Fruit fly (Drosophila melanogaster) whole organism, wandering third instar larva: ENCODE results near the gene pinta.

Experiments used
- CG9705 ChIP-seq: fragments of 200-800 bp; sonication (Bioruptor generic); optimal IDR thresholded peaks from 2 replicates; lab custom pipeline; 2018; ENCODE audit warnings: missing biosample characterization, mild to moderate bottlenecking, missing genetic modification characterization
- CrebA ChIP-seq: fragments of 200-800 bp; sonication (Bioruptor generic); optimal IDR thresholded peaks from 2 replicates; lab custom pipeline; 2016; ENCODE audit warnings: missing biosample characterization, mild to moderate bottlenecking, missing genetic modification characterization, borderline replicate concordance
- Dfd ChIP-seq: fragments of >200 bp; optimal IDR thresholded peaks from 2 replicates; lab custom pipeline; 2017; ENCODE audit warnings: missing biosample characterization, missing genetic modification characterization
- Dif ChIP-seq: fragments of 200-275, 200-300 bp; sonication (Bioruptor generic); optimal IDR thresholded peaks from 2 replicates; lab custom pipeline; 2018; ENCODE audit warnings: missing biosample characterization, missing genetic modification characterization; ENCODE audit not compliant: partially characterized antibody
- GATAd ChIP-seq: sonication (Bioruptor generic); optimal IDR thresholded peaks from 2 replicates; lab custom pipeline; 2016; ENCODE audit warnings: missing biosample characterization, missing genetic modification characterization
- Hnf4 ChIP-seq: fragments of 200-800 bp; sonication (Bioruptor generic); optimal IDR thresholded peaks from 2 replicates; lab custom pipeline; 2016; ENCODE audit warnings: missing biosample characterization, mild to moderate bottlenecking, missing genetic modification characterization
- Hr78 ChIP-seq: fragments of >200 bp; optimal IDR thresholded peaks from 2 replicates; lab custom pipeline; 2017; ENCODE audit warnings: missing biosample characterization, missing genetic modification characterization
- Hr83 ChIP-seq: fragments of 200-300 bp; sonication (Bioruptor generic); optimal IDR thresholded peaks from 2 replicates; lab custom pipeline; 2016; ENCODE audit warnings: missing biosample characterization, mild to moderate bottlenecking, missing genetic modification characterization, moderate library complexity; ENCODE audit not compliant: poor library complexity, severe bottlenecking
- Mio ChIP-seq: sonication (Bioruptor generic); optimal IDR thresholded peaks from 2 replicates; lab custom pipeline; 2016; ENCODE audit warnings: missing biosample characterization, missing genetic modification characterization
- Myc ChIP-seq: fragments of >200 bp; optimal IDR thresholded peaks from 2 replicates; lab custom pipeline; 2017
- N ChIP-seq: fragments of >200 bp; optimal IDR thresholded peaks from 2 replicates; lab custom pipeline; 2018; ENCODE audit warnings: missing biosample characterization, missing external identifiers, missing genetic modification characterization
- Rel ChIP-seq, 2 experiments: fragments of 200-800 bp; sonication (Bioruptor generic) in 1 of 2; optimal IDR thresholded peaks; 2 replicates in 1 of 2; 3 replicates in 1 of 2; lab custom pipeline; 2016 to 2019; ENCODE audit warnings: mild to moderate bottlenecking in 2 of 2, missing biosample characterization in 2 of 2, missing genetic modification characterization in 2 of 2, moderate library complexity in 1 of 2
- Sp1 ChIP-seq: fragments of 200-800 bp; sonication (Bioruptor generic); optimal IDR thresholded peaks from 3 replicates; lab custom pipeline; 2019; ENCODE audit warnings: missing biosample characterization, mild to moderate bottlenecking, missing genetic modification characterization, moderate library complexity
- Vsx2 ChIP-seq: fragments of 200-300, 225-300 bp; sonication (Bioruptor generic); optimal IDR thresholded peaks from 2 replicates; lab custom pipeline; 2018; ENCODE audit warnings: missing biosample characterization, missing genetic modification characterization; ENCODE audit not compliant: partially characterized antibody
- br ChIP-seq: fragments of 200-800 bp; sonication (Bioruptor generic); optimal IDR thresholded peaks from 2 replicates; lab custom pipeline; 2016; ENCODE audit warnings: missing biosample characterization, missing genetic modification characterization
- brk ChIP-seq: fragments of 200-800 bp; sonication (Bioruptor generic); optimal IDR thresholded peaks from 2 replicates; lab custom pipeline; 2016; ENCODE audit warnings: missing biosample characterization, mild to moderate bottlenecking, missing genetic modification characterization
- dl ChIP-seq, 2 experiments: fragments of 175-275, 200-275 bp in 1 of 2; fragments of 200-275 bp in 1 of 2; sonication (Bioruptor generic); optimal IDR thresholded peaks; lab custom pipeline; 2018; ENCODE audit warnings: mild to moderate bottlenecking in 2 of 2, missing biosample characterization in 2 of 2, missing genetic modification characterization in 2 of 2, moderate library complexity in 2 of 2; ENCODE audit not compliant: partially characterized antibody in 2 of 2, insufficient read depth in 1 of 2
- dmrt93B ChIP-seq: fragments of 200-800 bp; sonication (Bioruptor generic); optimal IDR thresholded peaks from 2 replicates; lab custom pipeline; 2018; ENCODE audit warnings: missing biosample characterization, mild to moderate bottlenecking, missing genetic modification characterization
- dsf ChIP-seq: sonication (Bioruptor generic); optimal IDR thresholded peaks from 2 replicates; lab custom pipeline; 2016; ENCODE audit warnings: missing biosample characterization, missing genetic modification characterization, borderline replicate concordance
- ey ChIP-seq: fragments of 200-800 bp; sonication (Bioruptor generic); optimal IDR thresholded peaks from 2 replicates; lab custom pipeline; 2016; ENCODE audit warnings: missing biosample characterization, missing genetic modification characterization
- foxo ChIP-seq, 2 experiments: fragments of 200-800 bp; sonication (Bioruptor generic); optimal IDR thresholded peaks; 2 replicates in 1 of 2; 3 replicates in 1 of 2; lab custom pipeline; 2016 to 2017; ENCODE audit warnings: missing biosample characterization in 2 of 2, missing genetic modification characterization in 2 of 2
- fru ChIP-seq: fragments of 200-800 bp; sonication (Bioruptor generic); optimal IDR thresholded peaks from 3 replicates; lab custom pipeline; 2016; ENCODE audit warnings: missing biosample characterization, mild to moderate bottlenecking, missing genetic modification characterization
- jim ChIP-seq: fragments of 175-275, 200-325 bp; sonication (Bioruptor generic); optimal IDR thresholded peaks from 2 replicates; lab custom pipeline; 2016; ENCODE audit warnings: missing biosample characterization, mild to moderate bottlenecking, missing genetic modification characterization
- lola ChIP-seq: fragments of >200 bp; optimal IDR thresholded peaks from 2 replicates; lab custom pipeline; 2017; ENCODE audit warnings: missing biosample characterization, missing genetic modification characterization
- pan ChIP-seq: fragments of >200 bp; optimal IDR thresholded peaks from 2 replicates; lab custom pipeline; 2017
- psq ChIP-seq: fragments of 200-800 bp; sonication (Bioruptor generic); optimal IDR thresholded peaks from 3 replicates; lab custom pipeline; 2017; ENCODE audit warnings: missing biosample characterization, mild to moderate bottlenecking, missing genetic modification characterization, moderate library complexity
- sage ChIP-seq: fragments of 200-800 bp; sonication (Bioruptor generic); optimal IDR thresholded peaks from 2 replicates; lab custom pipeline; 2016; ENCODE audit warnings: missing biosample characterization, mild to moderate bottlenecking, missing genetic modification characterization
- tai ChIP-seq: sonication (Bioruptor generic); optimal IDR thresholded peaks from 2 replicates; lab custom pipeline; 2016; ENCODE audit warnings: missing biosample characterization, missing genetic modification characterization
- usp ChIP-seq: fragments of >200 bp; optimal IDR thresholded peaks from 2 replicates; lab custom pipeline; 2017; ENCODE audit warnings: missing biosample characterization, missing genetic modification characterization
- woc ChIP-seq: sonication (Bioruptor generic); optimal IDR thresholded peaks from 2 replicates; lab custom pipeline; 2016; ENCODE audit warnings: missing biosample characterization, mild to moderate bottlenecking, missing genetic modification characterization

pinta gene

dm6 chr3R:22395409-22396178 is 29.1 kb downstream of the pinta start:
- TF ChIP-seq br (GFP tag; lab: Kevin White, UChicago) (no peak), CG9705 (no peak), Vsx2 (GFP tag; lab: Kevin White, UChicago) (no peak), dsf (GFP tag; lab: Kevin White, UChicago) (no peak), Myc (no peak), usp (GFP tag; lab: Kevin White, UChicago) (no peak), Dif (GFP tag; lab: Kevin White, UChicago) (no peak), jim (no peak), foxo (GFP tag; optimal IDR thresholded peaks at IDR 0.05; lab: Kevin White, UChicago) (no peak), Sp1 (GFP tag; lab: Kevin White, UChicago) (no peak)

dm6 chr3R:22394004-22394403 is 30.7 kb downstream of the pinta start, which contains the start of gene CG13857:
CG13857 (minus strand) TSS chr3R:22394104.
- no peak for TF ChIP-seq woc (GFP tag; lab: Kevin White, UChicago)
- no peak for TF ChIP-seq brk (GFP tag; lab: Kevin White, UChicago)
- no peak for TF ChIP-seq CrebA
- no peak for TF ChIP-seq N (GFP tag; lab: Kevin White, UChicago)
- TF ChIP-seq Hnf4 (GFP tag; lab: Kevin White, UChicago) = no peak
- TF ChIP-seq, all 38 proteins: peak for 0

dm6 chr3R:22390109-22390508 is 34.6 kb downstream of the pinta start:
- TF ChIP-seq jim (no peak), lola (GFP tag; lab: Kevin White, UChicago) (no peak), psq (GFP tag; lab: Kevin White, UChicago) (peak; percentile 45), brk (GFP tag; lab: Kevin White, UChicago) (no peak)

dm6 chr3R:22389614-22390013 is 35.1 kb downstream of the pinta start, which contains the start of the genes CAH8 and CG7059:
CAH8 (minus strand) TSS chr3R:22389714.
CG7059 (plus strand) TSS chr3R:22389780.
- TF ChIP-seq sage (GFP tag; lab: Kevin White, UChicago) = no peak
- no peak for TF ChIP-seq fru (GFP tag; lab: Kevin White, UChicago)
- no peak for TF ChIP-seq ey
- no peak for TF ChIP-seq dl (GFP tag; optimal IDR thresholded peaks at IDR 0.05; lab: Kevin White, UChicago; ENCODE audit: insufficient read depth in 1 of 2, partially characterized antibody in 2 of 2)
- no peak for TF ChIP-seq br (GFP tag; lab: Kevin White, UChicago)
- no peak for TF ChIP-seq Dif (GFP tag; lab: Kevin White, UChicago)
- TF ChIP-seq GATAd (GFP tag; lab: Kevin White, UChicago) = no peak
- TF ChIP-seq Rel (GFP tag; optimal IDR thresholded peaks at IDR 0.05; lab: Kevin White, UChicago) = no peak
- TF ChIP-seq Rel (tag; optimal IDR thresholded peaks at IDR 0.05; lab: Kevin White, UChicago) = no peak
- TF ChIP-seq Sp1 (GFP tag; lab: Kevin White, UChicago) = no peak
- TF ChIP-seq Hr83 (GFP tag; lab: Kevin White, UChicago) = no peak
- TF ChIP-seq Dfd (GFP tag; lab: Kevin White, UChicago) = no peak
- TF ChIP-seq tai = no peak
- no peak for TF ChIP-seq Mio

dm6 chr3R:22381735-22382134 is 43.0 kb downstream of the pinta start, which contains the start of gene Gpdh3:
Gpdh3 (plus strand) TSS chr3R:22382035.
- TF ChIP-seq Rel (GFP tag; optimal IDR thresholded peaks at IDR 0.05; lab: Kevin White, UChicago) (no peak), Rel (tag; optimal IDR thresholded peaks at IDR 0.05; lab: Kevin White, UChicago) (no peak), Mio (no peak), br (GFP tag; lab: Kevin White, UChicago) (no peak), fru (GFP tag; lab: Kevin White, UChicago) (no peak), Sp1 (GFP tag; lab: Kevin White, UChicago) (no peak), dmrt93B (no peak), pan (lab: Kevin White, UChicago) (no peak), foxo (GFP tag; optimal IDR thresholded peaks at IDR 0.05; lab: Kevin White, UChicago) (no peak), Hr78 (GFP tag; lab: Kevin White, UChicago) (no peak), Dif (GFP tag; lab: Kevin White, UChicago) (no peak), dl (GFP tag; optimal IDR thresholded peaks at IDR 0.05; lab: Kevin White, UChicago; ENCODE audit: insufficient read depth in 1 of 2, partially characterized antibody in 2 of 2) (no peak)
